Worm (Caenorhabditis elegans) whole organism, L4 larva: Measurements from ENCODE around the gene Y56A3A.2.
A peak's percentile ranks its signal among the peaks of the same experiment; 100 is the strongest.

Experiments
- D1046.2 ChIP-seq: fragments of 200-800 bp; sonication (Bioruptor generic); IDR thresholded peaks from 2 replicates; pipeline ENCODE4 v1.3.6; 2022; ENCODE audit warnings: missing genetic modification characterization, missing compliant biosample characterization
- F10B5.3 ChIP-seq: sonication (generic microtip); optimal IDR thresholded peaks from 2 replicates; lab custom pipeline; 2016; ENCODE audit warnings: mild to moderate bottlenecking, missing genetic modification characterization, missing compliant biosample characterization
- T20F7.1 ChIP-seq: fragments of 200-800 bp; sonication (Bioruptor generic); optimal IDR thresholded peaks from 2 replicates; lab custom pipeline; 2018; ENCODE audit warnings: mild to moderate bottlenecking, missing genetic modification characterization, missing compliant biosample characterization
- Y48G9A.11 ChIP-seq: fragments of 200-800 bp; sonication (Bioruptor generic); IDR thresholded peaks from 2 replicates; pipeline ENCODE4 v1.3.6; 2022; ENCODE audit warnings: missing genetic modification reagents, missing genetic modification characterization, missing compliant biosample characterization
- Y5F2A.4 ChIP-seq: fragments of 200-800 bp; sonication (Bioruptor generic); optimal IDR thresholded peaks from 2 replicates; lab custom pipeline; 2018; ENCODE audit warnings: mild to moderate bottlenecking, missing genetic modification characterization, missing compliant biosample characterization
- ZK337.2 ChIP-seq: fragments of 200-800 bp; sonication (Bioruptor generic); IDR thresholded peaks from 2 replicates; pipeline ENCODE4 v1.3.6; 2022; ENCODE audit warnings: missing genetic modification reagents, missing genetic modification characterization, missing compliant biosample characterization
- aly-2 ChIP-seq: sonication (generic microtip); optimal IDR thresholded peaks from 2 replicates; lab custom pipeline; 2018; ENCODE audit warnings: missing biosample characterization, missing genetic modification characterization
- ama-1 ChIP-seq: fragments of 150-350 bp; optimal IDR thresholded peaks from 2 replicates; lab custom pipeline; 2014; ENCODE audit warnings: inconsistent platforms, mixed read lengths
- ceh-32 ChIP-seq: sonication (generic microtip); optimal IDR thresholded peaks from 2 replicates; lab custom pipeline; 2016; ENCODE audit warnings: mild to moderate bottlenecking, missing genetic modification characterization, missing compliant biosample characterization; ENCODE audit not compliant: poor library complexity
- ceh-82 ChIP-seq: sonication (generic microtip); optimal IDR thresholded peaks from 2 replicates; lab custom pipeline; 2017; ENCODE audit warnings: missing biosample characterization, missing genetic modification characterization
- ces-1 ChIP-seq: fragments of 150-350 bp; sonication (generic microtip); optimal IDR thresholded peaks from 4 replicates; lab custom pipeline; 2014; ENCODE audit warnings: missing biosample characterization, missing genetic modification reagents, missing genetic modification characterization
- cey-2 ChIP-seq: sonication (generic microtip); optimal IDR thresholded peaks from 3 replicates; lab custom pipeline; 2017; ENCODE audit warnings: missing genetic modification characterization, mild to moderate bottlenecking, missing compliant biosample characterization, antibody characterized with exemption, borderline replicate concordance; ENCODE audit not compliant: insufficient read depth
- daf-12 ChIP-seq: fragments of 150-350 bp; optimal IDR thresholded peaks from 2 replicates; lab custom pipeline; 2014; ENCODE audit warnings: missing biosample characterization, missing genetic modification reagents, missing genetic modification characterization
- daf-16 ChIP-seq, 3 experiments: sonication (generic microtip); optimal IDR thresholded peaks; 2 replicates each; lab custom pipeline; 2016 to 2017; ENCODE audit warnings: missing genetic modification characterization in 3 of 3, missing genetic modification reagents in 3 of 3, mild to moderate bottlenecking in 2 of 3, missing compliant biosample characterization in 2 of 3, missing biosample characterization in 1 of 3, moderate library complexity in 1 of 3
- daf-8 ChIP-seq: fragments of 200-800 bp; sonication (Bioruptor generic); IDR thresholded peaks from 2 replicates; pipeline ENCODE4 v1.3.6; 2022; ENCODE audit warnings: missing genetic modification characterization, missing compliant biosample characterization
- dmd-9 ChIP-seq: fragments of 200-800 bp; sonication (Bioruptor generic); IDR thresholded peaks from 2 replicates; pipeline ENCODE4 v1.3.6; 2022; ENCODE audit warnings: missing genetic modification reagents, missing genetic modification characterization, missing compliant biosample characterization
- dve-1 ChIP-seq: sonication (generic microtip); optimal IDR thresholded peaks from 2 replicates; lab custom pipeline; 2017; ENCODE audit warnings: antibody characterized with exemption, mild to moderate bottlenecking, missing genetic modification characterization, missing compliant biosample characterization; ENCODE audit not compliant: insufficient read depth
- egl-27 ChIP-seq: sonication (generic microtip); optimal IDR thresholded peaks from 3 replicates; lab custom pipeline; 2017; ENCODE audit warnings: missing biosample characterization, missing genetic modification reagents, missing genetic modification characterization
- egl-43 ChIP-seq: fragments of 200-800 bp; sonication (Bioruptor generic); IDR thresholded peaks from 2 replicates; pipeline ENCODE4 v1.3.6; 2022; ENCODE audit warnings: missing genetic modification reagents, missing genetic modification characterization, missing compliant biosample characterization
- hlh-11 ChIP-seq: fragments of 200-800 bp; sonication (Bioruptor generic); optimal IDR thresholded peaks from 2 replicates; lab custom pipeline; 2018; ENCODE audit warnings: mild to moderate bottlenecking, missing genetic modification characterization, missing compliant biosample characterization
- hlh-30 ChIP-seq: sonication (generic microtip); optimal IDR thresholded peaks from 2 replicates; lab custom pipeline; 2017; ENCODE audit warnings: antibody characterized with exemption, mild to moderate bottlenecking, missing genetic modification characterization, missing compliant biosample characterization; ENCODE audit not compliant: insufficient read depth
- hmg-1.1 ChIP-seq: fragments of 200-800 bp; sonication (Bioruptor generic); IDR thresholded peaks from 2 replicates; pipeline ENCODE4 v1.3.6; 2022; ENCODE audit warnings: missing genetic modification reagents, missing genetic modification characterization, missing compliant biosample characterization
- jun-1 ChIP-seq: fragments of 150-350 bp; optimal IDR thresholded peaks from 2 replicates; lab custom pipeline; 2014; ENCODE audit warnings: missing biosample characterization, missing genetic modification reagents, missing genetic modification characterization
- lim-7 ChIP-seq: fragments of 200-800 bp; sonication (Bioruptor generic); IDR thresholded peaks from 2 replicates; pipeline ENCODE4 v1.3.6; 2022; ENCODE audit warnings: missing genetic modification characterization, missing compliant biosample characterization
- lin-13 ChIP-seq: fragments of 150-350 bp; optimal IDR thresholded peaks from 2 replicates; lab custom pipeline; 2014; ENCODE audit warnings: missing biosample characterization, missing genetic modification reagents, missing genetic modification characterization
- lin-38 ChIP-seq: fragments of 200-800 bp; sonication (Bioruptor generic); IDR thresholded peaks from 2 replicates; pipeline ENCODE4 v1.3.6; 2022; ENCODE audit warnings: missing genetic modification reagents, missing genetic modification characterization, missing compliant biosample characterization
- lir-3 ChIP-seq: sonication (generic microtip); optimal IDR thresholded peaks from 2 replicates; lab custom pipeline; 2016; ENCODE audit warnings: mild to moderate bottlenecking, missing genetic modification characterization, missing compliant biosample characterization
- madf-5 ChIP-seq, 2 experiments: fragments of 200-800 bp; sonication (Bioruptor generic); IDR thresholded peaks; 2 replicates each; pipeline ENCODE4 v1.3.6; 2022; ENCODE audit warnings: missing compliant biosample characterization in 2 of 2, missing genetic modification characterization in 2 of 2
- mdl-1 ChIP-seq, 2 experiments: fragments of 150-350 bp in 1 of 2; sonication (generic microtip) in 1 of 2; optimal IDR thresholded peaks; 2 replicates each; lab custom pipeline; 2014 to 2017; ENCODE audit warnings: missing biosample characterization in 2 of 2, missing genetic modification characterization in 2 of 2
- mdt-29 ChIP-seq: fragments of 200-800 bp; sonication (Bioruptor generic); IDR thresholded peaks from 2 replicates; pipeline ENCODE4 v1.3.6; 2022; ENCODE audit warnings: missing genetic modification reagents, missing genetic modification characterization, missing compliant biosample characterization
- nhr-10 ChIP-seq: fragments of 150-350 bp; optimal IDR thresholded peaks from 2 replicates; lab custom pipeline; 2014; ENCODE audit warnings: missing biosample characterization, missing genetic modification characterization
- nhr-11 ChIP-seq: fragments of 150-350 bp; optimal IDR thresholded peaks from 2 replicates; lab custom pipeline; 2014; ENCODE audit warnings: missing biosample characterization, missing genetic modification characterization
- nhr-111 ChIP-seq: fragments of 200-800 bp; sonication (Bioruptor generic); optimal IDR thresholded peaks from 2 replicates; lab custom pipeline; 2018; ENCODE audit warnings: mild to moderate bottlenecking, missing genetic modification characterization, missing compliant biosample characterization
- nhr-25 ChIP-seq: sonication (generic microtip); optimal IDR thresholded peaks from 2 replicates; lab custom pipeline; 2017; ENCODE audit warnings: missing genetic modification characterization, mild to moderate bottlenecking, missing compliant biosample characterization, antibody characterized with exemption, moderate library complexity, borderline replicate concordance; ENCODE audit not compliant: insufficient read depth
- nhr-28 ChIP-seq: fragments of 150-350 bp; optimal IDR thresholded peaks from 2 replicates; lab custom pipeline; 2014; ENCODE audit warnings: missing biosample characterization, missing genetic modification characterization
- nhr-41 ChIP-seq: fragments of 200-800 bp; sonication (Bioruptor generic); IDR thresholded peaks from 2 replicates; pipeline ENCODE4 v1.3.6; 2022; ENCODE audit warnings: missing genetic modification reagents, missing genetic modification characterization, missing compliant biosample characterization
- nhr-6 ChIP-seq: fragments of 150-350 bp; optimal IDR thresholded peaks from 2 replicates; lab custom pipeline; 2014; ENCODE audit warnings: missing biosample characterization, missing genetic modification characterization
- nhr-76 ChIP-seq: fragments of 150-350 bp; optimal IDR thresholded peaks from 2 replicates; lab custom pipeline; 2014; ENCODE audit warnings: missing biosample characterization, missing genetic modification characterization
- nhr-77 ChIP-seq: fragments of 150-350 bp; optimal IDR thresholded peaks from 2 replicates; lab custom pipeline; 2014; ENCODE audit warnings: missing biosample characterization, missing genetic modification characterization
- pha-4 ChIP-seq, 2 experiments: fragments of 150-350 bp in 1 of 2; fragments of 200-800 bp in 1 of 2; sonication (Bioruptor generic) in 1 of 2; IDR thresholded peaks in 1 of 2; optimal IDR thresholded peaks in 1 of 2; 2 replicates each; pipeline versions ENCODE4 v1.3.6 to Lab custom; 2014 to 2022; ENCODE audit warnings: missing genetic modification characterization in 2 of 2, missing genetic modification reagents in 2 of 2, missing biosample characterization in 1 of 2, missing compliant biosample characterization in 1 of 2
- rbr-2 ChIP-seq: sonication (generic microtip); optimal IDR thresholded peaks from 2 replicates; lab custom pipeline; 2016; ENCODE audit warnings: missing genotype, missing genetic modification characterization, missing compliant biosample characterization
- skn-1 ChIP-seq: fragments of 150-350 bp; optimal IDR thresholded peaks from 2 replicates; lab custom pipeline; 2014; ENCODE audit warnings: missing biosample characterization, missing genetic modification characterization
- snpc-1.2 ChIP-seq: fragments of 200-800 bp; sonication (Bioruptor generic); IDR thresholded peaks from 2 replicates; pipeline ENCODE4 v1.3.6; 2022; ENCODE audit warnings: missing genetic modification reagents, missing genetic modification characterization, missing compliant biosample characterization
- spr-3 ChIP-seq: fragments of 200-800 bp; sonication (Bioruptor generic); optimal IDR thresholded peaks from 2 replicates; lab custom pipeline; 2018; ENCODE audit warnings: mild to moderate bottlenecking, missing genetic modification characterization, missing compliant biosample characterization
- tag-97 ChIP-seq: fragments of 200-800 bp; sonication (Bioruptor generic); IDR thresholded peaks from 2 replicates; pipeline ENCODE4 v1.3.6; 2022; ENCODE audit warnings: missing genetic modification characterization, missing compliant biosample characterization
- unc-130 ChIP-seq: sonication (generic microtip); optimal IDR thresholded peaks from 2 replicates; lab custom pipeline; 2016; ENCODE audit warnings: missing genetic modification reagents, missing genetic modification characterization, missing compliant biosample characterization
- unc-62 ChIP-seq, 3 experiments: fragments of 150-350 bp in 1 of 3; sonication (generic microtip); optimal IDR thresholded peaks in 2 of 3; peaks in 1 of 3; 1 replicate in 1 of 3; 2 replicates in 2 of 3; lab custom pipeline; 2014 to 2017; ENCODE audit warnings: missing biosample characterization in 3 of 3, missing genetic modification characterization in 3 of 3, missing genetic modification reagents in 3 of 3, missing genotype in 1 of 3
- vab-7 ChIP-seq: fragments of 200-800 bp; sonication (Bioruptor generic); IDR thresholded peaks from 2 replicates; pipeline ENCODE4 v1.3.6; 2022; ENCODE audit warnings: missing genetic modification reagents, missing genetic modification characterization, missing compliant biosample characterization
- zag-1 ChIP-seq: fragments of 150-350 bp; optimal IDR thresholded peaks from 2 replicates; lab custom pipeline; 2014; ENCODE audit warnings: missing biosample characterization, missing genetic modification characterization

The Y56A3A.2 gene

ce11 chrIII:11834783-11835182 is 27.3 kb downstream of the Y56A3A.2 start (continued):
- TF ChIP-seq ces-1 (GFP tag; lab: Kevin White, UChicago) (no peak), tag-97 (no peak), hlh-11 (tag; lab: Kevin White, UChicago) (peak; percentile 69), jun-1 (tag; lab: Kevin White, UChicago) (peak; percentile 13), nhr-6 (tag; lab: Kevin White, UChicago) (peak; percentile 51), nhr-111 (GFP tag; lab: Kevin White, UChicago) (no peak), mdt-29 (GFP tag; lab: Robert Waterston, UW) (no peak), daf-8 (no peak), daf-16 (GFP tag; optimal IDR thresholded peaks at IDR 0.05; lab: Kevin White, UChicago) (peak in 1 of 2 experiments; percentile 45), daf-16 (tag; optimal IDR thresholded peaks at IDR 0.05; lab: Kevin White, UChicago) (peak; percentile 90), egl-27 (tag; lab: Kevin White, UChicago) (no peak), lir-3 (tag; lab: Kevin White, UChicago) (no peak), aly-2 (tag; lab: Kevin White, UChicago) (no peak), ama-1 (lab: Kevin White, UChicago) (no peak), ceh-32 (tag; lab: Kevin White, UChicago) (no peak), Y48G9A.11 (no peak), unc-62 (GFP tag; optimal IDR thresholded peaks at IDR 0.05 in 1 of 2; lab: Kevin White, UChicago) (peak in 1 of 2 experiments; percentile 22), unc-62 (tag; optimal IDR thresholded peaks at IDR 0.05; lab: Kevin White, UChicago) (no peak), lin-38 (GFP tag; lab: Robert Waterston, UW) (no peak), D1046.2 (GFP tag; lab: Robert Waterston, UW) (no peak), F10B5.3 (tag; lab: Kevin White, UChicago) (no peak), nhr-28 (tag; lab: Kevin White, UChicago) (peak; percentile 55), nhr-11 (tag; lab: Kevin White, UChicago) (no peak), Y5F2A.4 (no peak), ZK337.2 (GFP tag; lab: Robert Waterston, UW) (no peak), egl-43 (GFP tag; lab: Robert Waterston, UW) (no peak), spr-3 (GFP tag; lab: Kevin White, UChicago) (no peak), hlh-30 (tag; lab: Kevin White, UChicago) (peak; percentile 53), cey-2 (tag; lab: Kevin White, UChicago) (no peak), vab-7 (GFP tag; lab: Robert Waterston, UW) (no peak), dve-1 (tag; lab: Kevin White, UChicago) (peak; percentile 52), pha-4 (GFP tag; IDR thresholded peaks at IDR 0.05; lab: Robert Waterston, UW) (no peak), pha-4 (tag; optimal IDR thresholded peaks at IDR 0.05; lab: Kevin White, UChicago) (peak; percentile 88), nhr-76 (tag; lab: Kevin White, UChicago) (no peak), dmd-9 (GFP tag; lab: Robert Waterston, UW) (no peak), zag-1 (tag; lab: Kevin White, UChicago) (no peak), daf-12 (no peak), lin-13 (GFP tag; lab: Kevin White, UChicago) (peak; percentile 34), hmg-1.1 (GFP tag; lab: Robert Waterston, UW) (peak; percentile 9; the same call in 1 of the 2 replicates)
- TF ChIP-seq, all 104 proteins: peak for 22

- TF ChIP-seq aly-2 (tag; lab: Kevin White, UChicago) (no peak), nhr-10 (tag; lab: Kevin White, UChicago) (peak; percentile 3), skn-1 (tag; lab: Kevin White, UChicago) (no peak), lin-38 (GFP tag; lab: Robert Waterston, UW) (0 out of 2 replicates have a peak, but pooled peaks have one; percentile 3), Y48G9A.11 (no peak), nhr-41 (GFP tag; lab: Robert Waterston, UW) (no peak), nhr-77 (tag; lab: Kevin White, UChicago) (no peak), dmd-9 (GFP tag; lab: Robert Waterston, UW) (no peak), ceh-82 (no peak), rbr-2 (peak; percentile 42), unc-130 (GFP tag; lab: Kevin White, UChicago) (no peak), lim-7 (no peak), nhr-25 (tag; lab: Kevin White, UChicago) (no peak), snpc-1.2 (GFP tag; lab: Robert Waterston, UW) (no peak), mdl-1 (tag; optimal IDR thresholded peaks at IDR 0.05; lab: Kevin White, UChicago) (peak in 1 of 2 experiments; percentile 33), hlh-30 (tag; lab: Kevin White, UChicago) (peak; percentile 20), T20F7.1 (GFP tag; lab: Kevin White, UChicago) (no peak), madf-5 (GFP tag; IDR thresholded peaks at IDR 0.05; lab: Robert Waterston, UW) (no peak)
Measured at ce11 chrIII:11834168-11834567, 27.9 kb downstream of the Y56A3A.2 start.
